Worm (Caenorhabditis elegans) whole organism, late embryonic: ENCODE results near the gene bre-3.
"Not testable (repeated sequence)": the region's sequence is repeated elsewhere in the genome, so short reads cannot be mapped to it uniquely, and the experiment has no call there.

Source experiments
- F13H6.1 ChIP-seq: sonication (generic microtip); optimal IDR thresholded peaks from 2 replicates; lab custom pipeline; 2016; ENCODE audit warnings: missing genetic modification characterization, missing compliant biosample characterization
- K09A11.1 ChIP-seq: sonication (generic microtip); optimal IDR thresholded peaks from 2 replicates; lab custom pipeline; 2017; ENCODE audit warnings: antibody characterized with exemption, mild to moderate bottlenecking, missing genetic modification characterization, missing compliant biosample characterization; ENCODE audit not compliant: insufficient read depth
- T23F11.4 ChIP-seq: fragments of 200-800 bp; sonication (Bioruptor generic); optimal IDR thresholded peaks from 2 replicates; lab custom pipeline; 2018; ENCODE audit warnings: mild to moderate bottlenecking, missing genetic modification characterization, missing compliant biosample characterization
- Y22D7AL.16 ChIP-seq: sonication (generic microtip); optimal IDR thresholded peaks from 2 replicates; lab custom pipeline; 2016; ENCODE audit warnings: missing genetic modification characterization, missing compliant biosample characterization
- ceh-14 ChIP-seq: sonication (generic microtip); optimal IDR thresholded peaks from 2 replicates; lab custom pipeline; 2016; ENCODE audit warnings: missing genotype, missing genetic modification characterization, missing compliant biosample characterization
- ceh-30 ChIP-seq: fragments of 150-350 bp; optimal IDR thresholded peaks from 2 replicates; lab custom pipeline; 2014; ENCODE audit warnings: missing biosample characterization, missing genetic modification characterization
- ceh-31 ChIP-seq: sonication (generic microtip); optimal IDR thresholded peaks from 2 replicates; lab custom pipeline; 2016; ENCODE audit warnings: missing genetic modification characterization, missing compliant biosample characterization
- ceh-34 ChIP-seq: sonication (generic microtip); optimal IDR thresholded peaks from 2 replicates; lab custom pipeline; 2016; ENCODE audit warnings: mild to moderate bottlenecking, missing genetic modification characterization, missing compliant biosample characterization
- dve-1 ChIP-seq: sonication (generic microtip); optimal IDR thresholded peaks from 2 replicates; lab custom pipeline; 2017; ENCODE audit warnings: antibody characterized with exemption, mild to moderate bottlenecking, missing genetic modification characterization, missing compliant biosample characterization
- elt-2 ChIP-seq: sonication (generic microtip); optimal IDR thresholded peaks from 2 replicates; lab custom pipeline; 2016; ENCODE audit warnings: missing genetic modification reagents, missing genetic modification characterization, missing compliant biosample characterization
- fax-1 ChIP-seq: sonication (generic microtip); optimal IDR thresholded peaks from 2 replicates; lab custom pipeline; 2016; ENCODE audit warnings: missing genotype, missing genetic modification characterization, missing compliant biosample characterization
- gmeb-2 ChIP-seq: sonication (generic microtip); optimal IDR thresholded peaks from 2 replicates; lab custom pipeline; 2016; ENCODE audit warnings: missing genetic modification characterization, inconsistent platforms, missing compliant biosample characterization
- hlh-8 ChIP-seq: sonication (generic microtip); optimal IDR thresholded peaks from 2 replicates; lab custom pipeline; 2016; ENCODE audit warnings: missing genotype, missing genetic modification characterization, missing compliant biosample characterization
- lin-11 ChIP-seq: fragments of 200-800 bp; sonication (Bioruptor generic); optimal IDR thresholded peaks from 2 replicates; lab custom pipeline; 2018; ENCODE audit warnings: mild to moderate bottlenecking, missing genetic modification characterization, missing compliant biosample characterization
- mec-3 ChIP-seq: sonication (generic microtip); optimal IDR thresholded peaks from 2 replicates; lab custom pipeline; 2016; ENCODE audit warnings: borderline replicate concordance, missing genetic modification characterization, missing compliant biosample characterization
- nfya-1 ChIP-seq: sonication (generic microtip); optimal IDR thresholded peaks from 2 replicates; lab custom pipeline; 2017; ENCODE audit warnings: missing genetic modification characterization, mild to moderate bottlenecking, missing compliant biosample characterization, antibody characterized with exemption, moderate library complexity
- nhr-11 ChIP-seq: fragments of 150-350 bp; optimal IDR thresholded peaks from 2 replicates; lab custom pipeline; 2014; ENCODE audit warnings: missing biosample characterization, missing genetic modification characterization
- npax-4 ChIP-seq: sonication (generic microtip); optimal IDR thresholded peaks from 2 replicates; lab custom pipeline; 2016; ENCODE audit warnings: missing genetic modification characterization, missing compliant biosample characterization
- pax-1 ChIP-seq: fragments of 150-350 bp; optimal IDR thresholded peaks from 2 replicates; lab custom pipeline; 2014; ENCODE audit warnings: missing biosample characterization, missing genetic modification characterization
- pqm-1 ChIP-seq: sonication (generic microtip); optimal IDR thresholded peaks from 2 replicates; lab custom pipeline; 2016; ENCODE audit warnings: missing genetic modification characterization, missing compliant biosample characterization
- ref-2 ChIP-seq: sonication (generic microtip); optimal IDR thresholded peaks from 2 replicates; lab custom pipeline; 2016; ENCODE audit warnings: missing genetic modification characterization, missing compliant biosample characterization
- sdc-2 ChIP-seq: sonication (generic microtip); optimal IDR thresholded peaks from 2 replicates; lab custom pipeline; 2016; ENCODE audit warnings: missing genotype, missing genetic modification characterization, missing compliant biosample characterization
- sox-4 ChIP-seq: sonication (generic microtip); optimal IDR thresholded peaks from 2 replicates; lab custom pipeline; 2017; ENCODE audit warnings: mild to moderate bottlenecking, missing genetic modification characterization, inconsistent platforms, missing compliant biosample characterization
- syd-9 ChIP-seq: sonication (generic microtip); optimal IDR thresholded peaks from 2 replicates; lab custom pipeline; 2016; ENCODE audit warnings: mild to moderate bottlenecking, missing genetic modification characterization, moderate library complexity, missing compliant biosample characterization
- tbx-2 ChIP-seq: sonication (generic microtip); optimal IDR thresholded peaks from 2 replicates; lab custom pipeline; 2016; ENCODE audit warnings: missing genetic modification characterization, missing compliant biosample characterization
- unc-3 ChIP-seq, 2 experiments: fragments of 200-800 bp in 1 of 2; sonication (Bioruptor generic) in 1 of 2; sonication (generic microtip) in 1 of 2; conservative IDR thresholded peaks in 1 of 2; optimal IDR thresholded peaks in 1 of 2; 2 replicates each; pipeline versions ENCODE4 v1.3.6 to Lab custom; 2016 to 2022; ENCODE audit warnings: missing compliant biosample characterization in 2 of 2, missing genetic modification characterization in 2 of 2, missing genetic modification reagents in 1 of 2
- unc-42 ChIP-seq: sonication (generic microtip); optimal IDR thresholded peaks from 2 replicates; lab custom pipeline; 2016; ENCODE audit warnings: missing genotype, missing genetic modification characterization, missing compliant biosample characterization
- unc-55 ChIP-seq: sonication (generic microtip); optimal IDR thresholded peaks from 2 replicates; lab custom pipeline; 2017; ENCODE audit warnings: missing biosample characterization, missing genetic modification reagents, missing genetic modification characterization
- unc-86 ChIP-seq: sonication (generic microtip); optimal IDR thresholded peaks from 2 replicates; lab custom pipeline; 2016; ENCODE audit warnings: missing genetic modification characterization, missing compliant biosample characterization
- ztf-16 ChIP-seq: sonication (generic microtip); optimal IDR thresholded peaks from 2 replicates; lab custom pipeline; 2017; ENCODE audit warnings: missing genetic modification characterization, missing compliant biosample characterization

The bre-3 gene

DNA sequence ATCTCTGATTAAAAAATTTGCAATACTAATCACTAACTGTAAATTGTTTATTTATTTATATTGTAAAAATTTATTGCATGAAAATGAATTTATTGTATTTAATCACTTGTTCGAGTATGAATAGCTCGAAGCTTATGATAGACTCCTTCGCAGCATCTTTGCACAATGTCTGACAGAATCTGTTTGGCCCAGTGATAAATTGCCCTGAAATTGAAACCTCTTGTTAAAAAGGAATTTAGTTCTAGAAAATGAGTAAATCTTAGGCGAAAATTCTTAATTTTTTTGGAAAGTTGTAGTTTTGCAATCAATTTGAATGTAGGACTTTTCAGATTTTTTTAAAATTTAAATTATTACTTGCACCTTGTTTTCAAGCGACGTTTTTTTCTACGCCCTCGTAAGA is 50.3 kb downstream of the bre-3 start:
- no peak for TF ChIP-seq hlh-8
- TF ChIP-seq F13H6.1 (tag; lab: Kevin White, UChicago) = no peak
- TF ChIP-seq K09A11.1 (tag; lab: Kevin White, UChicago) = no peak
- TF ChIP-seq syd-9 (tag; lab: Kevin White, UChicago) = no peak
- TF ChIP-seq dve-1 (tag; lab: Kevin White, UChicago) = no peak
- no peak for TF ChIP-seq ceh-31 (tag; lab: Kevin White, UChicago)
- TF ChIP-seq unc-3 (GFP tag; conservative IDR thresholded peaks at IDR 0.05; lab: Robert Waterston, UW) = no peak
- no peak for TF ChIP-seq unc-3 (tag; optimal IDR thresholded peaks at IDR 0.05; lab: Kevin White, UChicago)
- TF ChIP-seq unc-42 (tag; lab: Kevin White, UChicago) = no peak
- no peak for TF ChIP-seq ceh-14 (tag; lab: Kevin White, UChicago)
- no peak for TF ChIP-seq pqm-1 (tag; lab: Kevin White, UChicago)
- TF ChIP-seq pax-1 = no peak
- TF ChIP-seq unc-86 (tag; lab: Kevin White, UChicago) = no peak
- no peak for TF ChIP-seq fax-1 (tag; lab: Kevin White, UChicago)
- TF ChIP-seq lin-11 (tag; lab: Kevin White, UChicago) = no peak
- no peak for TF ChIP-seq ref-2

DNA sequence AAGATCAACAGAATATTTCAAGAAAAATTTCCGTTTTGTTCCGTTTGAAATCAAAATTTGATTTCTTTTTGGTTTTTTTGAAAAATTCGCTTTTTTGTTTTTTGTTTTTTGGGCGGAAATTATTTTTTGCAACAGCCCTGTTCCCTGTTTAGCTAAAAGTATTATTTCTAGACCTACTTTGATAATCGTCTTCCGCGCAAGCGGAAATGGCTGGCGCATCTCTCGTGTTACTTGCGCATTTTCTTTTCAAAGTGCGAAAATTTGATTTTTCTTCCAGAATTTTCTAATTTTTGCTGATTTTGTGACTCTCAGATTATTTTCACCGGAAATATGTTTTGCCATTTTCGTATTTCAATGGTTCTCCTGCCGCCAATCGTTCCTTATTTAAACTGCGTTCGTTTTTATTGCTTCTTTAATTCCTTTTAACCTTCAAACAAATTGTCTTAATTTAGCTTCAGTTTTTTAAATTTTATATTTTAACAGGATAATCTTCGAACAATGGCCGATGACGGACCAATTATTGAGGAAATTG is 51.6 kb downstream of the bre-3 start, which contains the start of gene cpar-1:
Gene cpar-1, plus strand, starts transcription at position 482 of the 532 bp plus-strand sequence.
- no peak for TF ChIP-seq lin-11 (tag; lab: Kevin White, UChicago)
- TF ChIP-seq syd-9 (tag; lab: Kevin White, UChicago) = no peak
- TF ChIP-seq sdc-2 = no peak
- no peak for TF ChIP-seq ceh-34 (tag; lab: Kevin White, UChicago)
- TF ChIP-seq sox-4 (tag; lab: Kevin White, UChicago) = no peak
- TF ChIP-seq T23F11.4 (GFP tag; lab: Kevin White, UChicago) = no peak
- no peak for TF ChIP-seq nhr-11 (tag; lab: Kevin White, UChicago)
- no peak for TF ChIP-seq ceh-31 (tag; lab: Kevin White, UChicago)

DNA sequence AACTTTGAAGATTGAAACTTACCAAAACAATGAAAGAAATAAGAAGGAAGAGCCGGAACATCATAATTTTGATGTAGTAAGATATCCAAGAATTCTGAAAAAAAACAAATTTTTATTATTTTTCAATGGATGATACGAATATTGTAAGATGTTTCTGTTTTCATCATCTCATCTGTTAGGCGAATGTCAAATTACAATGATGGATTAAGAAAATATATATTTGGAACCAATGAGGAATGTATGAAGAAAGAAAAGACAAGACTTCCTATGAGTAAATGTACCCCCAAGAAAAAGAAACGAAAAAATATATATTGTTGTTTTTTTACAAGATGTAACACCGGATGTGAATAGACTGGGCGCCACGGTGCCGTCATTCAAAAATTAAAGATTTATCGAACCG is 59.0 kb downstream of the bre-3 start, which contains the start of gene T26G10.5:
Gene T26G10.5, minus strand, starts transcription at position 101 of the 400 bp plus-strand sequence.
- TF ChIP-seq elt-2 (tag; lab: Kevin White, UChicago) (no peak), pqm-1 (tag; lab: Kevin White, UChicago) (no peak), tbx-2 (tag; lab: Kevin White, UChicago) (no peak), nfya-1 (no peak), npax-4 (no peak), Y22D7AL.16 (tag; lab: Kevin White, UChicago) (no peak), ztf-16 (tag; lab: Kevin White, UChicago) (no peak), mec-3 (tag; lab: Kevin White, UChicago) (no peak), gmeb-2 (no peak), T23F11.4 (GFP tag; lab: Kevin White, UChicago) (no peak)

DNA sequence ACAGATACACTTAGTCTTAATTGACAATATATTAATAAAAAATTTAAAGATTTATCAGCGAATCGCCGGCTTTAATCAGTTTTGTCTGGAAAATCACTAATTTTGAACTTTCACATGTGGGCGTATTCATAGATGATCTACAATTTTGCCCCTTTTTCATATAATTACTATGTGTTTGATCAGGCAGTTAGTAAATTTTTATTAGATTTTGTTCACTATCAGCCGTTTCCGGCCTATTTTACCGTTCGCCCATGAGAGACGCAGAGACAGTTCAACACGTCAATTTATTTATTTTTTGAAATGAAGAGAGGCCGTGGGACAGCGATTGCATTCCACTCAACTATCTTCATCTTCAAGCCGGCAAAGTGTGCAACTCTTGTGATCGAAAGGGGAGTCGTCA is 65.0 kb downstream of the bre-3 start, which contains the start of gene T26G10.4:
Gene T26G10.4, plus strand, starts transcription at position 301 of the 400 bp plus-strand sequence.
- TF ChIP-seq mec-3 (tag; lab: Kevin White, UChicago); ceh-30 (tag; lab: Kevin White, UChicago); unc-55 (GFP tag; lab: Kevin White, UChicago): not testable (repeated sequence)
